Fruit fly (Drosophila melanogaster): ENCODE data around the gene GATAe.

Gene GATAe

DNA sequence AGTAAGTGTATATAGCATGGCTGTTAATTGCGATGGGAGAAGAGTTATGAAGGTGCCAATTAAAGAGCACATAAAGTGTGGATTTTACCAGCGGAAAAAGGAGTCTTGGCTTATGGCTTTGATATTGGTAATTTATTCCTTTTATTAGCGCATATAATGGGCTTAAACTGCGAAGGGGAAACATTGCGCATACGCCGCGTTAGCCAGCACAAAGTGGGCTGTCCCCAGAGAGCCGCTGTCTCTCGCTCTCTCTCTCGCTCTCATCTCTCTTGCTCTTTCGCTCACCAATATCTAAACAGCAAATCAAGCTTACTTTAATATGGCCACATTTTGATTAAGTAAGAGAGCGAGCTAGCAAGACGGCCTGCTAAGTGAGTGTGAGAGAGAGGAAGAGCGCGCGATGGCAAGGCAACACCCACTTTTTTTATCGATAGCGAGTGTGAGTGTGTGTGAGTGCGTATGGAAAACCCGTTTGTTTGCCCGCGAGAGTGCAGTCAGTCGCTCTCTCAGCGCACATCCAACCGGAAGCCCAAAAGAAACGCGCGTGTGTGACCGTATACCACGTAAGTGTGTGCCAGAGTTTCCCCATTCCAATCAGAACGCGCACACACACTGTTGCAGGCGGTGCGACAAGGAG lies 16.8 kb downstream of the GATAe start, which contains the start of gene pnr (continued):
- TF ChIP-seq cwo (GFP tag; optimal IDR thresholded peaks at IDR 0.05): no peak
- TF ChIP-seq mld (GFP tag; IDR thresholded peaks at IDR 0.05; ENCODE audit: partially characterized antibody): peak; percentile 10; the same call in 1 of the 3 replicates
- TF ChIP-seq HLH54F (GFP tag; optimal IDR thresholded peaks at IDR 0.05): no peak
- TF ChIP-seq CG13894 (tag; optimal IDR thresholded peaks at IDR 0.05): no peak
- TF ChIP-seq Atf-2 (GFP tag; optimal IDR thresholded peaks at IDR 0.05): no peak
- no peak for TF ChIP-seq CG16813 (GFP tag; IDR thresholded peaks at IDR 0.05; ENCODE audit: partially characterized antibody)
- TF ChIP-seq CG15011 (GFP tag; optimal IDR thresholded peaks at IDR 0.05): no peak
- 0 out of 2 replicates have a peak, but pooled peaks have one; percentile 38 for TF ChIP-seq tna (GFP tag; IDR thresholded peaks at IDR 0.05; ENCODE audit: partially characterized antibody)
- TF ChIP-seq slp2 (GFP tag; optimal IDR thresholded peaks at IDR 0.05): no peak
- no peak for TF ChIP-seq Deaf1 (tag; optimal IDR thresholded peaks at IDR 0.05)
- TF ChIP-seq lola (GFP tag; optimal IDR thresholded peaks at IDR 0.05): no peak
- TF ChIP-seq CG11504 (tag; optimal IDR thresholded peaks at IDR 0.05): no peak
- TF ChIP-seq Asciz (GFP tag; optimal IDR thresholded peaks at IDR 0.05): no peak
- peak; percentile 34; the same call in 1 of the 3 replicates for TF ChIP-seq sr (GFP tag; IDR thresholded peaks at IDR 0.05)
- TF ChIP-seq CG2875 (GFP tag; optimal IDR thresholded peaks at IDR 0.05): no peak
- TF ChIP-seq CG4360 (GFP tag; IDR thresholded peaks at IDR 0.05): peak; percentile 67
- TF ChIP-seq fu2 (GFP tag; optimal IDR thresholded peaks at IDR 0.05): no peak
- no peak for TF ChIP-seq CG1792 (GFP tag; optimal IDR thresholded peaks at IDR 0.05)
- TF ChIP-seq CG10431 (GFP tag; optimal IDR thresholded peaks at IDR 0.05): no peak
- peak; percentile 89 for TF ChIP-seq Med (GFP tag)
- TF ChIP-seq H2.0 (GFP tag; IDR thresholded peaks at IDR 0.05): no peak
- no peak for TF ChIP-seq C15 (GFP tag; IDR thresholded peaks at IDR 0.05)
- no peak for TF ChIP-seq fd96Cb (tag; optimal IDR thresholded peaks at IDR 0.05)
- TF ChIP-seq Stat92E (GFP tag; optimal IDR thresholded peaks at IDR 0.05): no peak
- TF ChIP-seq Tbp (GFP tag; optimal IDR thresholded peaks at IDR 0.05): no peak
- no peak for TF ChIP-seq hb (GFP tag; IDR thresholded peaks at IDR 0.05; ENCODE audit: partially characterized antibody)
- peak; percentile 1 for TF ChIP-seq CG17186 (GFP tag; optimal IDR thresholded peaks at IDR 0.05)
- TF ChIP-seq p53 (GFP tag; optimal IDR thresholded peaks at IDR 0.05): no peak
- peak; percentile 28; the same call in 1 of the 2 replicates for TF ChIP-seq CG4730 (GFP tag; IDR thresholded peaks at IDR 0.05)
- peak; percentile 77 for TF ChIP-seq Abd-B (GFP tag; optimal IDR thresholded peaks at IDR 0.05)
- TF ChIP-seq fd64A (GFP tag; optimal IDR thresholded peaks at IDR 0.05): peak; percentile 51
- peak; percentile 51 for TF ChIP-seq kni (GFP tag; optimal IDR thresholded peaks at IDR 0.05)
- peak; percentile 13 for TF ChIP-seq Spps (tag; optimal IDR thresholded peaks at IDR 0.05)
- TF ChIP-seq Awh (GFP tag; IDR thresholded peaks at IDR 0.05): no peak
- no peak for TF ChIP-seq CG1233 (GFP tag; optimal IDR thresholded peaks at IDR 0.05)
- TF ChIP-seq seq (GFP tag; IDR thresholded peaks at IDR 0.05): peak; percentile 63; the same call in 1 of the 2 replicates
- no peak for TF ChIP-seq zfh2 (GFP tag; optimal IDR thresholded peaks at IDR 0.05)
- TF ChIP-seq CG10654 (GFP tag; optimal IDR thresholded peaks at IDR 0.05): no peak
- 0 out of 3 replicates have a peak, but pooled peaks have one; percentile 18 for TF ChIP-seq CG6791 (GFP tag; IDR thresholded peaks at IDR 0.05; ENCODE audit: partially characterized antibody)
- TF ChIP-seq CG14014 (GFP tag; IDR thresholded peaks at IDR 0.05): no peak
- TF ChIP-seq CG31224 (GFP tag; IDR thresholded peaks at IDR 0.05): no peak
- no peak for TF ChIP-seq MESR4 (GFP tag; optimal IDR thresholded peaks at IDR 0.05)
- peak; percentile 39; the same call in 1 of the 2 replicates for TF ChIP-seq sna (GFP tag; IDR thresholded peaks at IDR 0.05; ENCODE audit: partially characterized antibody)
- no peak for TF ChIP-seq CG12155 (GFP tag; optimal IDR thresholded peaks at IDR 0.05)
- TF ChIP-seq CG4282 (GFP tag; optimal IDR thresholded peaks at IDR 0.05): no peak
- TF ChIP-seq tll (GFP tag; optimal IDR thresholded peaks at IDR 0.05): peak in 1 of 2 experiments; percentile 49
- peak; percentile 54; the same call in 2 of the 3 replicates for TF ChIP-seq CG34224 (GFP tag; IDR thresholded peaks at IDR 0.05; ENCODE audit: partially characterized antibody)
- no peak for TF ChIP-seq vnd (GFP tag; IDR thresholded peaks at IDR 0.05; ENCODE audit: partially characterized antibody)

All from whole organism, embryonic.